Fruit fly (Drosophila melanogaster) whole organism, embryonic: ENCODE data around the gene Sema5c.
A peak's percentile ranks its signal among the peaks of the same experiment; 100 is the strongest.

ENCODE experiments used
- Bdp1 ChIP-seq: fragments of 200-800 bp; sonication (Bioruptor generic); optimal IDR thresholded peaks from 3 replicates; lab custom pipeline; 2016; ENCODE audit warnings: missing biosample characterization, missing genetic modification characterization
- CG10274 ChIP-seq: fragments of 200-800 bp; sonication (Bioruptor generic); optimal IDR thresholded peaks from 3 replicates; lab custom pipeline; 2017; ENCODE audit warnings: missing biosample characterization, mild to moderate bottlenecking, missing genetic modification characterization
- CG10959 ChIP-seq: fragments of 200-800 bp; sonication (Bioruptor generic); IDR thresholded peaks from 2 replicates; pipeline ENCODE4 v1.3.6; 2022; ENCODE audit warnings: missing biosample characterization, missing genetic modification characterization
- CG11093 ChIP-seq: fragments of 200-800 bp; sonication (Bioruptor generic); IDR thresholded peaks from 3 replicates; pipeline ENCODE4 v1.3.6; 2022; ENCODE audit warnings: missing biosample characterization, missing genetic modification characterization
- CG11247 ChIP-seq: fragments of 200-800 bp; sonication (Bioruptor generic); IDR thresholded peaks from 2 replicates; pipeline ENCODE4 v1.3.6; 2022; ENCODE audit warnings: missing biosample characterization, missing genetic modification characterization
- CG11723 ChIP-seq: fragments of 200-800 bp; sonication (Bioruptor generic); optimal IDR thresholded peaks from 2 replicates; lab custom pipeline; 2017; ENCODE audit warnings: missing biosample characterization, mild to moderate bottlenecking, missing genetic modification characterization
- CG12769 ChIP-seq: fragments of 200-800 bp; sonication (Bioruptor generic); optimal IDR thresholded peaks from 2 replicates; lab custom pipeline; 2019; ENCODE audit warnings: missing biosample characterization, mild to moderate bottlenecking, missing genetic modification characterization, moderate library complexity
- CG14965 ChIP-seq: fragments of 200-800 bp; sonication (Bioruptor generic); optimal IDR thresholded peaks from 2 replicates; lab custom pipeline; 2016; ENCODE audit warnings: missing biosample characterization, missing genetic modification characterization, borderline replicate concordance
- CG15696 ChIP-seq: fragments of 200-800 bp; sonication (Bioruptor generic); optimal IDR thresholded peaks from 2 replicates; lab custom pipeline; 2019; ENCODE audit warnings: missing biosample characterization, mild to moderate bottlenecking, missing genetic modification characterization, moderate library complexity
- CG16813 ChIP-seq: fragments of 200-800 bp; sonication (Bioruptor generic); IDR thresholded peaks from 3 replicates; pipeline ENCODE4 v1.3.6; 2022; ENCODE audit warnings: missing biosample characterization, missing genetic modification characterization; ENCODE audit not compliant: partially characterized antibody
- CG17186 ChIP-seq: fragments of 200-800 bp; sonication (Bioruptor generic); optimal IDR thresholded peaks from 3 replicates; lab custom pipeline; 2017; ENCODE audit warnings: missing biosample characterization, missing genetic modification reagents, missing genetic modification characterization
- CG17328 ChIP-seq: fragments of 200-800 bp; sonication (Bioruptor generic); IDR thresholded peaks from 2 replicates; pipeline ENCODE4 v1.3.6; 2022; ENCODE audit warnings: missing biosample characterization, missing genetic modification characterization
- CG17568 ChIP-seq: fragments of 200-800 bp; sonication (Bioruptor generic); optimal IDR thresholded peaks from 2 replicates; lab custom pipeline; 2018; ENCODE audit warnings: missing biosample characterization, mild to moderate bottlenecking, missing genetic modification characterization, moderate library complexity
- CG18764 ChIP-seq: fragments of 200-800 bp; sonication (Bioruptor generic); optimal IDR thresholded peaks from 3 replicates; lab custom pipeline; 2016; ENCODE audit warnings: missing biosample characterization, missing genetic modification characterization
- CG33557 ChIP-seq: fragments of 200-800 bp; sonication (Bioruptor generic); optimal IDR thresholded peaks from 2 replicates; lab custom pipeline; 2019; ENCODE audit warnings: missing biosample characterization, mild to moderate bottlenecking, missing genetic modification characterization, moderate library complexity
- CG4328 ChIP-seq: fragments of 200-800 bp; sonication (Bioruptor generic); optimal IDR thresholded peaks from 3 replicates; lab custom pipeline; 2017; ENCODE audit warnings: missing biosample characterization, missing genetic modification reagents, missing genetic modification characterization
- CG43689 ChIP-seq: fragments of 200-800 bp; sonication (Bioruptor generic); IDR thresholded peaks from 2 replicates; pipeline ENCODE4 v1.3.6; 2022; ENCODE audit warnings: missing biosample characterization, missing genetic modification characterization
- CG4424 ChIP-seq: fragments of 200-800 bp; sonication (Bioruptor generic); optimal IDR thresholded peaks from 3 replicates; lab custom pipeline; 2016; ENCODE audit warnings: missing biosample characterization, missing genetic modification characterization
- CG5953 ChIP-seq: fragments of 200-800 bp; sonication (Bioruptor generic); IDR thresholded peaks from 2 replicates; pipeline ENCODE4 v1.3.6; 2022; ENCODE audit warnings: missing biosample characterization, missing genetic modification characterization
- CG6175 ChIP-seq: fragments of 200-800 bp; sonication (Bioruptor generic); IDR thresholded peaks from 3 replicates; pipeline ENCODE4 v1.3.6; 2022; ENCODE audit warnings: missing biosample characterization, missing genetic modification characterization
- CG8281 ChIP-seq: fragments of 200-800 bp; sonication (Bioruptor generic); optimal IDR thresholded peaks from 2 replicates; lab custom pipeline; 2018; ENCODE audit warnings: missing biosample characterization, mild to moderate bottlenecking, missing genetic modification characterization, moderate library complexity
- CG8359 ChIP-seq: fragments of 200-800 bp; sonication (Bioruptor generic); optimal IDR thresholded peaks from 2 replicates; lab custom pipeline; 2017; ENCODE audit warnings: missing biosample characterization, mild to moderate bottlenecking, missing genetic modification characterization, borderline replicate concordance
- CoRest ChIP-seq: fragments of 200-800 bp; sonication (Bioruptor generic); optimal IDR thresholded peaks from 3 replicates; lab custom pipeline; 2018; ENCODE audit warnings: missing biosample characterization, mild to moderate bottlenecking, missing genetic modification characterization, moderate library complexity
- D19A ChIP-seq: fragments of 200-800 bp; optimal IDR thresholded peaks from 3 replicates; lab custom pipeline; 2019; ENCODE audit warnings: missing biosample characterization, mild to moderate bottlenecking, missing genetic modification characterization, moderate library complexity
- Dfd ChIP-seq, 2 experiments: fragments of >200 bp; optimal IDR thresholded peaks; 2 replicates each; lab custom pipeline; 2017; ENCODE audit warnings: missing biosample characterization in 2 of 2, missing genetic modification characterization in 2 of 2
- Drgx ChIP-seq: fragments of 200-800 bp; sonication (Bioruptor generic); IDR thresholded peaks from 2 replicates; pipeline ENCODE4 v1.3.6; 2022; ENCODE audit warnings: missing biosample characterization, missing genetic modification characterization
- HLH3B ChIP-seq: fragments of 200-800 bp; sonication (Bioruptor generic); IDR thresholded peaks from 2 replicates; pipeline ENCODE4 v1.3.6; 2022; ENCODE audit warnings: missing biosample characterization, missing genetic modification characterization
- HLHmδ ChIP-seq: fragments of 200-800 bp; sonication (Bioruptor generic); optimal IDR thresholded peaks from 2 replicates; lab custom pipeline; 2018; ENCODE audit warnings: missing biosample characterization, mild to moderate bottlenecking, missing genetic modification characterization, moderate library complexity
- Hand ChIP-seq: fragments of 200-800 bp; sonication (Bioruptor generic); optimal IDR thresholded peaks from 2 replicates; lab custom pipeline; 2017; ENCODE audit warnings: mild to moderate bottlenecking, missing biosample characterization, missing genetic modification reagents, missing genetic modification characterization
- MESR4 ChIP-seq: fragments of 200-800 bp; sonication (Bioruptor generic); optimal IDR thresholded peaks from 2 replicates; lab custom pipeline; 2018; ENCODE audit warnings: missing biosample characterization, mild to moderate bottlenecking, missing genetic modification characterization, moderate library complexity
- PHDP ChIP-seq: fragments of 200-800 bp; sonication (Bioruptor generic); optimal IDR thresholded peaks from 3 replicates; lab custom pipeline; 2018; ENCODE audit warnings: missing biosample characterization, mild to moderate bottlenecking, missing genetic modification characterization, moderate library complexity
- Tbp ChIP-seq: fragments of >200 bp; optimal IDR thresholded peaks from 2 replicates; lab custom pipeline; 2018; ENCODE audit warnings: missing biosample characterization, missing genetic modification characterization
- Xrp1 ChIP-seq: fragments of 200-800 bp; sonication (Bioruptor generic); IDR thresholded peaks from 2 replicates; pipeline ENCODE4 v1.3.6; 2022; ENCODE audit warnings: missing biosample characterization, missing genetic modification characterization
- btn ChIP-seq: fragments of 200-800 bp; sonication (Bioruptor generic); optimal IDR thresholded peaks from 2 replicates; lab custom pipeline; 2016; ENCODE audit warnings: missing biosample characterization, missing genetic modification characterization
- cato ChIP-seq: fragments of 200-800 bp; sonication (Bioruptor generic); optimal IDR thresholded peaks from 2 replicates; lab custom pipeline; 2016; ENCODE audit warnings: missing biosample characterization, missing genetic modification characterization, borderline replicate concordance
- chm ChIP-seq: fragments of 200-800 bp; sonication (Bioruptor generic); IDR thresholded peaks from 2 replicates; pipeline ENCODE4 v1.3.6; 2022; ENCODE audit warnings: missing biosample characterization, missing genetic modification characterization
- dan ChIP-seq: fragments of 200-800 bp; sonication (Bioruptor generic); IDR thresholded peaks from 2 replicates; pipeline ENCODE4 v1.3.6; 2022; ENCODE audit warnings: missing biosample characterization, missing genetic modification characterization
- esg ChIP-seq: fragments of 200-800 bp; sonication (Bioruptor generic); conservative IDR thresholded peaks from 2 replicates; pipeline ENCODE4 v1.3.6; 2022; ENCODE audit warnings: missing biosample characterization, missing genetic modification characterization
- gcm2 ChIP-seq: fragments of 200-800 bp; sonication (Bioruptor generic); optimal IDR thresholded peaks from 2 replicates; lab custom pipeline; 2016; ENCODE audit warnings: missing biosample characterization, missing genetic modification characterization
- grau ChIP-seq: fragments of 200-800 bp; optimal IDR thresholded peaks from 3 replicates; lab custom pipeline; 2019; ENCODE audit warnings: missing biosample characterization, mild to moderate bottlenecking, missing genetic modification characterization, moderate library complexity
- grn ChIP-seq: fragments of 200-800 bp; sonication (Bioruptor generic); optimal IDR thresholded peaks from 3 replicates; lab custom pipeline; 2017; ENCODE audit warnings: missing biosample characterization, missing genetic modification characterization
- jumu ChIP-seq: fragments of 200-800 bp; sonication (Bioruptor generic); optimal IDR thresholded peaks from 3 replicates; lab custom pipeline; 2016; ENCODE audit warnings: missing biosample characterization, missing genetic modification characterization
- nerfin-1 ChIP-seq: fragments of 200-800 bp; sonication (Bioruptor generic); optimal IDR thresholded peaks from 3 replicates; lab custom pipeline; 2019; ENCODE audit warnings: missing biosample characterization, mild to moderate bottlenecking, missing genetic modification characterization, moderate library complexity
- nerfin-2 ChIP-seq: fragments of 200-800 bp; sonication (Bioruptor generic); IDR thresholded peaks from 2 replicates; pipeline ENCODE4 v1.3.6; 2022; ENCODE audit warnings: missing biosample characterization, missing genetic modification characterization; ENCODE audit not compliant: partially characterized antibody
- so ChIP-seq: fragments of 200-800 bp; sonication (Bioruptor generic); IDR thresholded peaks from 3 replicates; pipeline ENCODE4 v1.3.6; 2022; ENCODE audit warnings: missing biosample characterization, missing genetic modification characterization
- sug ChIP-seq: fragments of 200-800 bp; optimal IDR thresholded peaks from 2 replicates; lab custom pipeline; 2019; ENCODE audit warnings: missing biosample characterization, mild to moderate bottlenecking, missing genetic modification characterization, moderate library complexity
- unc-4 ChIP-seq: fragments of 200-800 bp; sonication (Bioruptor generic); IDR thresholded peaks from 2 replicates; pipeline ENCODE4 v1.3.6; 2022; ENCODE audit warnings: missing biosample characterization, missing genetic modification characterization; ENCODE audit not compliant: partially characterized antibody
- zen2 ChIP-seq: fragments of 200-800 bp; sonication (Bioruptor generic); IDR thresholded peaks from 3 replicates; pipeline ENCODE4 v1.3.6; 2022; ENCODE audit warnings: missing biosample characterization, missing genetic modification characterization; ENCODE audit not compliant: partially characterized antibody
- zfh2 ChIP-seq: fragments of 200-800 bp; sonication (Bioruptor generic); optimal IDR thresholded peaks from 2 replicates; lab custom pipeline; 2016; ENCODE audit warnings: missing biosample characterization, missing genetic modification characterization

The Sema5c gene

DNA sequence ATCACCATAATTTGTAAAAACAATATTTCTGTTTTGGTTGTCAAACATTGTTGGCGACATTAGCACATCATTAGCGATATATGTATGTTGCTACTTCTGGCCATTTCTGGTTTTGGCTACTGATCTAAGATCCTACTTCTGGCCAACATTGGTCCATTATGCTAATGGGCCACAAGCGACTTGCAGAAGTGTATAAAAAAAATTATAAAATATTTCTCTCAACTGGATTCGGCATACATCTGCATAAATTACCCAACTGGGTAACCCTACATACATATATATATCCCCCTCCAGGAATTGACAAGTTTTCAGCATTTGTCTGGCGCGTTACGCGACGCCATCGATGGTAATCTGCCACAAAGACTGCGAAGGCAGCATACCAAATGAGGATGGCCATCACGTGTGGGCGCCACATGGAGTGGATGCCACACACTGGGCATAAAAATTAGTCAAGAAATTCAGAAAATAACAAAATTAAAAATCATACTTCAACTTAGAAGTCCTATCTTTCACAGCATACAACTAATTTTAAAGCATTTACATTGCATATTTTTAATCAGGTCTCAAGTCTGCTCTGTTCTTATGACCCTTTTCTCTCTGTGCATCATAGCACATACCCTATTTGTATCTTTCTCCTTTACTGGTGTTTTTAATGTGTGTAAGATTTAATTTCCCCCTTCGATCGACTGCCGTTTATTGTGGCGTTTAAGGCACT lies 44.0 kb downstream of the Sema5c start (continued):
- TF ChIP-seq nerfin-1 (tag; lab: Kevin White, UChicago) (no peak), CG11093 (GFP tag; lab: Robert Waterston, UW) (no peak), CG12769 (tag; lab: Kevin White, UChicago) (peak; percentile 21), grau (tag; lab: Kevin White, UChicago) (peak; percentile 40), CG8281 (no peak), Hand (GFP tag; lab: Kevin White, UChicago) (no peak), esg (no peak; the same call in 1 of the 2 replicates), CG16813 (GFP tag; lab: Robert Waterston, UW) (no peak), CG11247 (GFP tag; lab: Robert Waterston, UW) (no peak), CG17186 (GFP tag; lab: Kevin White, UChicago) (no peak), Bdp1 (no peak), CG18764 (GFP tag; lab: Kevin White, UChicago) (peak; percentile 28), btn (GFP tag; lab: Kevin White, UChicago) (peak; percentile 48), nerfin-2 (no peak), sug (tag; lab: Kevin White, UChicago) (no peak), CG5953 (GFP tag; lab: Robert Waterston, UW) (no peak), so (peak; percentile 42; the same call in 2 of the 3 replicates), Xrp1 (GFP tag; lab: Robert Waterston, UW) (peak; percentile 85), CG11723 (no peak), CG33557 (GFP tag; lab: Kevin White, UChicago) (peak; percentile 27), CG10959 (GFP tag; lab: Robert Waterston, UW) (peak; percentile 79), PHDP (no peak), zfh2 (GFP tag; lab: Kevin White, UChicago) (no peak), HLHmδ (GFP tag; lab: Kevin White, UChicago) (no peak), gcm2 (no peak), chm (GFP tag; lab: Robert Waterston, UW) (peak; percentile 40; the same call in 1 of the 2 replicates), MESR4 (no peak), Drgx (GFP tag; lab: Robert Waterston, UW) (no peak), Dfd (GFP tag; optimal IDR thresholded peaks at IDR 0.05; lab: Kevin White, UChicago) (no peak), CoRest (peak; percentile 27), D19A (tag; lab: Kevin White, UChicago) (peak; percentile 72), cato (GFP tag; lab: Kevin White, UChicago) (no peak), CG8359 (GFP tag; lab: Kevin White, UChicago) (no peak), CG10274 (GFP tag; lab: Kevin White, UChicago) (no peak), CG4328 (no peak), CG6175 (GFP tag; lab: Robert Waterston, UW) (peak; percentile 81; the same call in 2 of the 3 replicates), jumu (no peak), CG17568 (GFP tag; lab: Kevin White, UChicago) (no peak), CG4424 (GFP tag; lab: Kevin White, UChicago) (peak; percentile 70), dan (no peak; the same call in 1 of the 2 replicates), Tbp (no peak), zen2 (GFP tag; lab: Robert Waterston, UW) (no peak), unc-4 (GFP tag; lab: Robert Waterston, UW) (no peak), CG14965 (GFP tag; lab: Kevin White, UChicago) (no peak), CG15696 (tag; lab: Kevin White, UChicago) (peak; percentile 28), grn (peak; percentile 38), CG17328 (GFP tag; lab: Robert Waterston, UW) (peak; percentile 31; the same call in 1 of the 2 replicates), CG43689 (GFP tag; lab: Robert Waterston, UW) (no peak), HLH3B (peak; percentile 59)
